Fruit fly (Drosophila melanogaster): Measurements from ENCODE around the gene mnb.

mnb gene

DNA sequence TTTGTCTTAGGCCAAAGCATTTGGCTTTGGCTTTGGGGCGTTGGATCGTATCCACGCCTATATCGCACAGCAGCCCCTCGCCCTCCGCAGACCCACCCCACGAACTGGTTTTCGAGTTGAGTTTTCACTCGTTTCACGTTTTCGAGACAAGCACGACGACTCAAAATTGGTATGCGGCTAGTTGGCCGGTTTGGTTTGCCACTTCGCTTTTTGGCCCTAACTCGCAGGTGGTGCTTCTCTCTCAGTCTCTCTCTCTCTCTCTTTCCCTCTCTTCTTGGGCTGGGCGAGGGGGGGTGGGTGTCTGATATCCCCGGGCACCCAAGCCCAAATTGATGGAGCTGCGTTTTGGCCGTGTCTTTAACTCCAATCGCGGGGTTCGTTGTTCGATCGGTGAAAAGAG is 53.0 kb downstream of the mnb start (continued):
- no peak for TF ChIP-seq zen2 (GFP tag; IDR thresholded peaks at IDR 0.05; ENCODE audit: partially characterized antibody)
- TF ChIP-seq fd3F (GFP tag; optimal IDR thresholded peaks at IDR 0.05), result no peak
- no peak for TF ChIP-seq wek (GFP tag; optimal IDR thresholded peaks at IDR 0.05)
- TF ChIP-seq CG10979 (tag; optimal IDR thresholded peaks at IDR 0.05), result no peak
- TF ChIP-seq CG30020 (tag; optimal IDR thresholded peaks at IDR 0.05), result no peak
- no peak for TF ChIP-seq h (optimal IDR thresholded peaks at IDR 0.05)
- TF ChIP-seq unc-4 (GFP tag; IDR thresholded peaks at IDR 0.05; ENCODE audit: partially characterized antibody), result 0 out of 2 replicates have a peak, but pooled peaks have one; percentile 20
- no peak for TF ChIP-seq Antp (GFP tag; optimal IDR thresholded peaks at IDR 0.05)
- no peak for TF ChIP-seq CG4360 (GFP tag; IDR thresholded peaks at IDR 0.05)
- TF ChIP-seq Deaf1 (tag; optimal IDR thresholded peaks at IDR 0.05), result peak; percentile 9
- no peak for TF ChIP-seq CG2120 (GFP tag; optimal IDR thresholded peaks at IDR 0.05)
- TF ChIP-seq Ptx1 (GFP tag; IDR thresholded peaks at IDR 0.05), result no peak
- TF ChIP-seq crc (GFP tag; optimal IDR thresholded peaks at IDR 0.05), result no peak
- TF ChIP-seq crol (GFP tag; IDR thresholded peaks at IDR 0.05), result peak; percentile 83
- TF ChIP-seq Ravus (GFP tag; IDR thresholded peaks at IDR 0.05), result no peak
- no peak for TF ChIP-seq CG7963 (GFP tag; IDR thresholded peaks at IDR 0.05; ENCODE audit: partially characterized antibody)
- no peak for TF ChIP-seq CG32772 (GFP tag; IDR thresholded peaks at IDR 0.05)
- TF ChIP-seq chinmo (GFP tag; IDR thresholded peaks at IDR 0.05; ENCODE audit: partially characterized antibody), result peak; percentile 67; the same call in 1 of the 4 replicates
- no peak for TF ChIP-seq ato (GFP tag; IDR thresholded peaks at IDR 0.05; ENCODE audit: partially characterized antibody)
- no peak for TF ChIP-seq pb (GFP tag; optimal IDR thresholded peaks at IDR 0.05)
- no peak for TF ChIP-seq prd (optimal IDR thresholded peaks at IDR 0.05)
- no peak for TF ChIP-seq prd (GFP tag; IDR thresholded peaks at IDR 0.05)
- TF ChIP-seq Trl (optimal IDR thresholded peaks at IDR 0.05), result peak; percentile 48 to 59
- no peak for TF ChIP-seq Trl (GFP tag; optimal IDR thresholded peaks at IDR 0.05)
- TF ChIP-seq trem (tag; optimal IDR thresholded peaks at IDR 0.05), result no peak
- TF ChIP-seq vvl (GFP tag; IDR thresholded peaks at IDR 0.05), result peak; percentile 13; the same call in 1 of the 2 replicates
- no peak for TF ChIP-seq fru (optimal IDR thresholded peaks at IDR 0.05)
- TF ChIP-seq so (GFP tag; IDR thresholded peaks at IDR 0.05), result no peak
- no peak for TF ChIP-seq CG15696 (tag; optimal IDR thresholded peaks at IDR 0.05)
- TF ChIP-seq repo (GFP tag; optimal IDR thresholded peaks at IDR 0.05), result no peak
- peak; percentile 37 for TF ChIP-seq CG12769 (tag; optimal IDR thresholded peaks at IDR 0.05)
- no peak for TF ChIP-seq CG31441 (GFP tag; IDR thresholded peaks at IDR 0.05)
- TF ChIP-seq Fer1 (GFP tag; optimal IDR thresholded peaks at IDR 0.05), result no peak
- no peak for TF ChIP-seq Meics (GFP tag; optimal IDR thresholded peaks at IDR 0.05)
- no peak for TF ChIP-seq CG12071 (GFP tag; optimal IDR thresholded peaks at IDR 0.05)
- TF ChIP-seq Poxn (GFP tag; IDR thresholded peaks at IDR 0.05), result no peak
- TF ChIP-seq CG17385 (GFP tag; optimal IDR thresholded peaks at IDR 0.05), result no peak
- no peak for TF ChIP-seq tup (GFP tag; optimal IDR thresholded peaks at IDR 0.05)
- no peak for TF ChIP-seq Scr (GFP tag; IDR thresholded peaks at IDR 0.05; ENCODE audit: partially characterized antibody)
- no peak for TF ChIP-seq CG7928 (GFP tag; optimal IDR thresholded peaks at IDR 0.05)
- TF ChIP-seq Fer3 (tag; optimal IDR thresholded peaks at IDR 0.05), result no peak
- no peak for TF ChIP-seq toy (GFP tag; IDR thresholded peaks at IDR 0.05)
- no peak for TF ChIP-seq CG2129 (GFP tag; IDR thresholded peaks at IDR 0.05; ENCODE audit: partially characterized antibody)
- TF ChIP-seq CG8089 (GFP tag; optimal IDR thresholded peaks at IDR 0.05), result no peak
- no peak for TF ChIP-seq CG10366 (GFP tag; IDR thresholded peaks at IDR 0.05)
- TF ChIP-seq kni (GFP tag; optimal IDR thresholded peaks at IDR 0.05), result peak; percentile 47
- no peak for TF ChIP-seq CG42726 (GFP tag; IDR thresholded peaks at IDR 0.05; ENCODE audit: partially characterized antibody)

Measured in whole organism, embryonic.